Worm (Caenorhabditis elegans) whole organism, L2 larva: Measurements from ENCODE around the gene ire-1.
A peak's percentile ranks its signal among the peaks of the same experiment; 100 is the strongest.

Experiments
- C34F6.9 ChIP-seq: fragments of 150-350 bp; optimal IDR thresholded peaks from 2 replicates; lab custom pipeline; 2014; ENCODE audit warnings: missing biosample characterization, missing genetic modification characterization
- F13H6.1 ChIP-seq: sonication (generic microtip); optimal IDR thresholded peaks from 2 replicates; lab custom pipeline; 2016; ENCODE audit warnings: missing genetic modification characterization, missing compliant biosample characterization
- R02D3.7 ChIP-seq: fragments of 150-350 bp; optimal IDR thresholded peaks from 2 replicates; lab custom pipeline; 2014; ENCODE audit warnings: missing biosample characterization, missing genetic modification characterization
- Y55F3AM.14 ChIP-seq: fragments of 200-800 bp; sonication (Bioruptor generic); optimal IDR thresholded peaks from 2 replicates; lab custom pipeline; 2018; ENCODE audit warnings: mild to moderate bottlenecking, missing genetic modification characterization, missing compliant biosample characterization
- ZK546.5 ChIP-seq: sonication (generic microtip); optimal IDR thresholded peaks from 2 replicates; lab custom pipeline; 2017; ENCODE audit warnings: missing biosample characterization, missing genetic modification characterization
- aly-2 ChIP-seq: fragments of 150-350 bp; optimal IDR thresholded peaks from 2 replicates; lab custom pipeline; 2014; ENCODE audit warnings: missing biosample characterization, missing genetic modification characterization
- ama-1 ChIP-seq: fragments of 150-350 bp; optimal IDR thresholded peaks from 2 replicates; lab custom pipeline; 2018; ENCODE audit warnings: inconsistent platforms
- blmp-1 ChIP-seq: sonication (generic microtip); optimal IDR thresholded peaks from 2 replicates; lab custom pipeline; 2017; ENCODE audit warnings: missing genetic modification characterization, mild to moderate bottlenecking, missing compliant biosample characterization, antibody characterized with exemption, moderate library complexity; ENCODE audit not compliant: insufficient read depth
- ceh-16 ChIP-seq: fragments of 150-350 bp; optimal IDR thresholded peaks from 2 replicates; lab custom pipeline; 2014; ENCODE audit warnings: missing biosample characterization, missing genetic modification characterization
- crh-2 ChIP-seq: sonication (generic microtip); optimal IDR thresholded peaks from 2 replicates; lab custom pipeline; 2017; ENCODE audit warnings: missing biosample characterization, missing genetic modification characterization
- dmd-4 ChIP-seq: sonication (generic microtip); optimal IDR thresholded peaks from 2 replicates; lab custom pipeline; 2017; ENCODE audit warnings: missing biosample characterization, missing genetic modification characterization
- egl-27 ChIP-seq: sonication (generic microtip); optimal IDR thresholded peaks from 3 replicates; lab custom pipeline; 2017; ENCODE audit warnings: missing biosample characterization, missing genetic modification reagents, missing genetic modification characterization
- elt-1 ChIP-seq: fragments of 150-350 bp; optimal IDR thresholded peaks from 2 replicates; lab custom pipeline; 2014; ENCODE audit warnings: missing biosample characterization, missing genetic modification characterization
- fos-1 ChIP-seq: fragments of 150-350 bp; optimal IDR thresholded peaks from 2 replicates; lab custom pipeline; 2014; ENCODE audit warnings: missing biosample characterization, missing genetic modification characterization
- gmeb-1 ChIP-seq: fragments of 150-350 bp; optimal IDR thresholded peaks from 2 replicates; lab custom pipeline; 2014; ENCODE audit warnings: missing biosample characterization, missing genetic modification characterization
- lin-11 ChIP-seq: fragments of 150-350 bp; sonication (generic microtip); optimal IDR thresholded peaks from 2 replicates; lab custom pipeline; 2014; ENCODE audit warnings: missing biosample characterization, missing genetic modification characterization, inconsistent platforms, mixed read lengths
- lin-13 ChIP-seq: fragments of 150-350 bp; optimal IDR thresholded peaks from 2 replicates; lab custom pipeline; 2014; ENCODE audit warnings: missing biosample characterization, missing genetic modification reagents, missing genetic modification characterization
- lsy-2 ChIP-seq, 2 experiments: fragments of 150-350 bp in 1 of 2; sonication (generic microtip) in 1 of 2; optimal IDR thresholded peaks; 2 replicates each; lab custom pipeline; 2014 to 2017; ENCODE audit warnings: missing biosample characterization in 2 of 2, missing genetic modification characterization in 2 of 2
- mab-5 ChIP-seq: fragments of 150-350 bp; optimal IDR thresholded peaks from 2 replicates; lab custom pipeline; 2014; ENCODE audit warnings: missing biosample characterization, missing genetic modification characterization
- mbf-1 ChIP-seq: sonication (generic microtip); optimal IDR thresholded peaks from 2 replicates; lab custom pipeline; 2017; ENCODE audit warnings: missing biosample characterization, missing genetic modification characterization
- mdl-1 ChIP-seq, 2 experiments: fragments of 150-350 bp in 1 of 2; sonication (generic microtip) in 1 of 2; optimal IDR thresholded peaks; 2 replicates each; lab custom pipeline; 2017; ENCODE audit warnings: missing biosample characterization in 2 of 2, missing genetic modification characterization in 2 of 2
- nhr-11 ChIP-seq: fragments of 150-350 bp; optimal IDR thresholded peaks from 2 replicates; lab custom pipeline; 2014; ENCODE audit warnings: missing biosample characterization, missing genetic modification characterization
- nhr-129 ChIP-seq: fragments of 150-350 bp; optimal IDR thresholded peaks from 2 replicates; lab custom pipeline; 2014; ENCODE audit warnings: missing biosample characterization, missing genetic modification characterization
- nhr-21 ChIP-seq: fragments of 150-350 bp; optimal IDR thresholded peaks from 2 replicates; lab custom pipeline; 2014; ENCODE audit warnings: missing biosample characterization, missing genetic modification characterization
- nhr-23 ChIP-seq: fragments of 150-350 bp; optimal IDR thresholded peaks from 2 replicates; lab custom pipeline; 2014; ENCODE audit warnings: missing biosample characterization, missing genetic modification reagents, missing genetic modification characterization
- nhr-25 ChIP-seq: fragments of 150-350 bp; sonication (generic microtip); optimal IDR thresholded peaks from 3 replicates; lab custom pipeline; 2014; ENCODE audit warnings: missing biosample characterization, missing genetic modification characterization
- nhr-6 ChIP-seq: fragments of 150-350 bp; optimal IDR thresholded peaks from 2 replicates; lab custom pipeline; 2014; ENCODE audit warnings: missing biosample characterization, missing genetic modification characterization
- peb-1 ChIP-seq: fragments of 150-350 bp; optimal IDR thresholded peaks from 2 replicates; lab custom pipeline; 2014; ENCODE audit warnings: missing biosample characterization, missing genetic modification characterization
- sem-4 ChIP-seq: fragments of 150-350 bp; optimal IDR thresholded peaks from 2 replicates; lab custom pipeline; 2014; ENCODE audit warnings: missing biosample characterization, missing genetic modification reagents, missing genetic modification characterization
- skn-1 ChIP-seq: sonication (generic microtip); optimal IDR thresholded peaks from 2 replicates; lab custom pipeline; 2017; ENCODE audit warnings: missing biosample characterization, missing genetic modification characterization
- sma-3 ChIP-seq: sonication (generic microtip); optimal IDR thresholded peaks from 2 replicates; lab custom pipeline; 2016; ENCODE audit warnings: missing genetic modification reagents, missing genetic modification characterization, missing compliant biosample characterization
- sma-9 ChIP-seq, 2 experiments: fragments of 150-350 bp in 1 of 2; sonication (generic microtip) in 1 of 2; optimal IDR thresholded peaks; 2 replicates each; lab custom pipeline; 2014 to 2016; ENCODE audit warnings: missing genetic modification characterization in 2 of 2, mild to moderate bottlenecking in 1 of 2, missing biosample characterization in 1 of 2, missing compliant biosample characterization in 1 of 2, missing genetic modification reagents in 1 of 2, moderate library complexity in 1 of 2
- unc-39 ChIP-seq: fragments of 150-350 bp; optimal IDR thresholded peaks from 2 replicates; lab custom pipeline; 2014; ENCODE audit warnings: missing biosample characterization, missing genetic modification characterization
- unc-55 ChIP-seq: fragments of 150-350 bp; sonication (generic microtip); optimal IDR thresholded peaks from 3 replicates; lab custom pipeline; 2014; ENCODE audit warnings: missing biosample characterization, missing genetic modification reagents, missing genetic modification characterization
- zag-1 ChIP-seq: fragments of 150-350 bp; optimal IDR thresholded peaks from 2 replicates; lab custom pipeline; 2014; ENCODE audit warnings: missing biosample characterization, missing genetic modification characterization
- ztf-1 ChIP-seq: fragments of 200-800 bp; sonication (Bioruptor generic); conservative IDR thresholded peaks from 2 replicates; pipeline ENCODE4 v1.3.6; 2022; ENCODE audit warnings: missing genetic modification characterization, missing compliant biosample characterization
- ztf-4 ChIP-seq: fragments of 150-350 bp; optimal IDR thresholded peaks from 2 replicates; lab custom pipeline; 2014; ENCODE audit warnings: missing biosample characterization, missing genetic modification characterization

Gene ire-1

DNA sequence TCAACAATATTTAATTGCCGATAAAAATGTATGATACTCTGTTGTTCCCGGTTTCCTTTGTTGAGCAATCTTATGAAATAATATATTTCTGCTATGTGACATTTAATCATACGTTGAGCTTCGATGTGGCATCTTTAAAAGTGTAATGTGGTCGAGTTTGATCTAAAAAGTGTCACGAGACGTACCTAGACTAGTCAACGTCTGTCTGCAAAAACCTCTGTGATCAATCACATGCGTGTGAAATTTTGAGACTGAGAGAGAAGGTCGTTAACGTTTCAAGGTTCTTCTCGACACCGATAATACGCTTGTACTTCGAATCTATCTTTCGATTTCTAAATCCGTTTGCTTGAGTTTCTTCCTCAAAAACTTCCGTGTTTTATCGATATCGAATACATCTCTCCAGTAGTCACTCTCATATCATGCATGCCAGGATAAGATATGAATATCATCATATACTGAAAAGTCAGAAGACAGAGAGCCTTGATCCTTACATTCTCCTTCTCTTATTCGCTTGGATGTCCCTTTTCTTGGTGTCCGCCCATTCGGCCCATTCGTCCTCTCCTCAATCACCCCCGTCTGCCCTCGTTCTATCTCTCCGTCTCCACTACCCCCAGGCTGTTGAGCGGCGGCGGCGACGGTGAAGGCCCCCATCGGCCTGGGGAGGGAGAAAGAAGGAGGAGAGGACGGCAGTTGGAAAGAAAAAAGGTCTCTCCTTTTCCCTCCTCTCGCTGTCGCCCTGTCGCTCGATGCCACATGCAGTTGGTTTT, 3.7 kb upstream of the ire-1 start (continued):
- TF ChIP-seq R02D3.7 (tag; lab: Kevin White, UChicago) (no peak), nhr-129 (tag; lab: Kevin White, UChicago) (peak; percentile 99), nhr-23 (tag; lab: Kevin White, UChicago) (no peak), nhr-25 (tag; lab: Kevin White, UChicago) (peak; percentile 92), ztf-1 (no peak), mab-5 (tag; lab: Kevin White, UChicago) (no peak), nhr-6 (tag; lab: Kevin White, UChicago) (peak; percentile 84), C34F6.9 (tag; lab: Kevin White, UChicago) (peak; percentile 45), mbf-1 (no peak), lin-11 (tag; lab: Kevin White, UChicago) (no peak), skn-1 (tag; lab: Kevin White, UChicago) (no peak)

DNA sequence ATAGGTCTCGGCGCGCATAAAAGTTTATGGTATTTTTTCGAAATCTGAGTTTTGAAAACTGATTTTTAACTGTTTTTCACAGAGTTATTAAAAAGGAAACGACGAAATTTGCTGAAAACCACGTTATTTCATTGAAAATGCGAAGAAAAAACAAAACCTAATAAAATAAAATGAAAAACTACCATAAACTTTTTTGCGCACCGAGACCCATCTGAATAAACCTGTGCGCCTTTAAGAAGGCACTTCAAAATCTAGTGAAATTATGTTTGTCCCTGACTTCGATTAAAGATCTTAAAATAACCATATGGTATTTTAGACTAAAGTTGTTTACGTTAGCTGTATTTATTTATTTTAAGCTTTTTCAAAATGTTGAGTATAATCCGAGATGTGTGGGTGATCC, 3.1 kb upstream of the ire-1 start:
- TF ChIP-seq ceh-16 (tag; lab: Kevin White, UChicago) = no peak
- no peak for TF ChIP-seq aly-2 (tag; lab: Kevin White, UChicago)
- no peak for TF ChIP-seq ama-1 (lab: Kevin White, UChicago)
- no peak for TF ChIP-seq unc-39 (tag; lab: Kevin White, UChicago)
- TF ChIP-seq R02D3.7 (tag; lab: Kevin White, UChicago) = no peak
- no peak for TF ChIP-seq dmd-4 (tag; lab: Kevin White, UChicago)
- TF ChIP-seq nhr-129 (tag; lab: Kevin White, UChicago) = no peak
- no peak for TF ChIP-seq egl-27 (tag; lab: Kevin White, UChicago)
- no peak for TF ChIP-seq unc-55 (GFP tag; lab: Kevin White, UChicago)
- TF ChIP-seq fos-1 (tag; lab: Kevin White, UChicago) = no peak
- TF ChIP-seq nhr-6 (tag; lab: Kevin White, UChicago) = no peak
- TF ChIP-seq elt-1 (tag; lab: Kevin White, UChicago) = no peak
- TF ChIP-seq nhr-11 (tag; lab: Kevin White, UChicago) = no peak
- TF ChIP-seq crh-2 (tag; lab: Kevin White, UChicago) = no peak
- no peak for TF ChIP-seq mdl-1 (tag; optimal IDR thresholded peaks at IDR 0.05; lab: Kevin White, UChicago)

DNA sequence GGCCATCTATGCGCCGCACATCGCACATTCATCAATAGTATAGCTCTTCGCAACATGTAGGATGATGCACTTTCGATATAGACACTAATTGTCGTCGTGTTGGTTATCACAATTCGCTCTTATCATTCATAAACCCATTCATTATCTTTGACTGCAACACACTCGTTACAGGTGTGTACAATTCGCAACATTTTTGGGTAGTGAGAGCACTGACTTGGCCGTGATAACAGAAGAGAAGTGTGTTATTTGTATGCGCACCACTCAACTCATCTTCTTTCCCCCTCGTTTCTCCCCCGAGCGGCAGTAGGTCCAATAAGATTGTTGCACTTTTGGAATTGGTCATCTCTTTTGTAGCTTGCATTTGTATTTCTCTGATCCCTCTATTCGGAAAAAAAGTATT, 2.6 kb upstream of the ire-1 start:
- TF ChIP-seq sma-9 (GFP tag; optimal IDR thresholded peaks at IDR 0.05; lab: Kevin White, UChicago) = peak; percentile 77
- no peak for TF ChIP-seq sma-9 (tag; optimal IDR thresholded peaks at IDR 0.05; lab: Kevin White, UChicago)
- TF ChIP-seq nhr-25 (tag; lab: Kevin White, UChicago) = no peak
- TF ChIP-seq F13H6.1 (tag; lab: Kevin White, UChicago) = peak; percentile 43
- no peak for TF ChIP-seq blmp-1 (tag; lab: Kevin White, UChicago)
- peak; percentile 52 for TF ChIP-seq nhr-129 (tag; lab: Kevin White, UChicago)
- peak; percentile 94 for TF ChIP-seq fos-1 (tag; lab: Kevin White, UChicago)
- peak; percentile 15 for TF ChIP-seq sma-3 (GFP tag; lab: Kevin White, UChicago)
- peak; percentile 53 for TF ChIP-seq crh-2 (tag; lab: Kevin White, UChicago)

DNA sequence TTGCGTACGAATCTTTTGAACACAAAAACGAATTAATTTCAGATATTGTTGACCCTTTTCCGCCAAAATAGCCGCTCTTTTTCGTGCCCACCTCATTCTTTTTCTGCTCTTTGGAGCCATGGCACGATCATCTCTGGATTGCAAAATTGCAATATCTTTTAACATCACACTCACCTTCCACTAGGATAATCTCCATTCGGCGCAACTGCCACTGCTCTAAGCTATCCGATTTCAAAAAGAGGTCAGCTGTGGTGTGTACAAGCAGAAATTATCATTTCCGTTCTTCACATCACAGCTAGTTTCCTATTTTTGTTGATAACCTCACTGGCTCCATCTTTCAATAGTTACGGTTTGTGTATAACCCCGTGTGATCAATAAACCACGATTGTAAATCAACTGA, 1.9 kb upstream of the ire-1 start:
- peak; percentile 66 for TF ChIP-seq sma-9 (GFP tag; optimal IDR thresholded peaks at IDR 0.05; lab: Kevin White, UChicago)
- TF ChIP-seq sma-9 (tag; optimal IDR thresholded peaks at IDR 0.05; lab: Kevin White, UChicago) = no peak
- TF ChIP-seq nhr-129 (tag; lab: Kevin White, UChicago) = no peak
- TF ChIP-seq aly-2 (tag; lab: Kevin White, UChicago) = no peak
- TF ChIP-seq ceh-16 (tag; lab: Kevin White, UChicago) = no peak
- no peak for TF ChIP-seq mab-5 (tag; lab: Kevin White, UChicago)
- no peak for TF ChIP-seq unc-55 (GFP tag; lab: Kevin White, UChicago)

DNA sequence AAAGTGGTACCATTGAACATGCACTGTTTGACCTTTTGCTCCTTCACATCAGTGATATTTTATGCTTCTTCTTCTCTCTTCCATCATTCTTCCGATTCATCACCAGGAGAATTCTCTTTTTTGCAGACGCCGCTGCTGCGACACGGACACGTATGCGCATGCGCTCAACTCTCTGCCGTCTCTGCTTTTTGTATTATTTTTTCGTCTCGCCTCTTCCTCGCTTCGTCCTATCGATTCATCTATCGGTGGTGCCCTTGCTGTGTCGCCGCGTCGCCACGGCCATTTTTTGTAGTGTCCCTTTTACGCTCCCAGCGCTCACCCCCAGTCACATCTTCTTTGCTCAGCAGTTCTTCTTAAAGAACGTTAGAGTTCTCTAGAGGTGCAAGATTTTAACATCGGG, 1.4 kb upstream of the ire-1 start:
- TF ChIP-seq mdl-1 (tag; optimal IDR thresholded peaks at IDR 0.05; lab: Kevin White, UChicago) (peak; percentile 39 to 54), ama-1 (lab: Kevin White, UChicago) (no peak), ztf-4 (tag; lab: Kevin White, UChicago) (no peak), fos-1 (tag; lab: Kevin White, UChicago) (peak; percentile 70), sem-4 (tag; lab: Kevin White, UChicago) (peak; percentile 66), blmp-1 (tag; lab: Kevin White, UChicago) (no peak), zag-1 (peak; percentile 55), F13H6.1 (tag; lab: Kevin White, UChicago) (peak; percentile 31), skn-1 (tag; lab: Kevin White, UChicago) (no peak), ZK546.5 (tag; lab: Kevin White, UChicago) (no peak), aly-2 (tag; lab: Kevin White, UChicago) (no peak), lin-11 (tag; lab: Kevin White, UChicago) (peak; percentile 26), gmeb-1 (tag; lab: Kevin White, UChicago) (no peak), Y55F3AM.14 (GFP tag; lab: Kevin White, UChicago) (peak; percentile 6), nhr-21 (tag; lab: Kevin White, UChicago) (peak; percentile 8), lsy-2 (tag; optimal IDR thresholded peaks at IDR 0.05; lab: Kevin White, UChicago) (peak in 1 of 2 experiments; percentile 69), R02D3.7 (tag; lab: Kevin White, UChicago) (no peak), crh-2 (tag; lab: Kevin White, UChicago) (peak; percentile 89), peb-1 (tag; lab: Kevin White, UChicago) (no peak), elt-1 (tag; lab: Kevin White, UChicago) (no peak), mab-5 (tag; lab: Kevin White, UChicago) (peak; percentile 28), mbf-1 (no peak), nhr-25 (tag; lab: Kevin White, UChicago) (peak; percentile 22), C34F6.9 (tag; lab: Kevin White, UChicago) (peak; percentile 55), unc-39 (tag; lab: Kevin White, UChicago) (no peak), lin-13 (GFP tag; lab: Kevin White, UChicago) (peak; percentile 18), sma-9 (GFP tag; optimal IDR thresholded peaks at IDR 0.05; lab: Kevin White, UChicago) (peak; percentile 36), sma-9 (tag; optimal IDR thresholded peaks at IDR 0.05; lab: Kevin White, UChicago) (no peak)
